Fruit fly (Drosophila melanogaster): ENCODE results near the gene jb.

DNA sequence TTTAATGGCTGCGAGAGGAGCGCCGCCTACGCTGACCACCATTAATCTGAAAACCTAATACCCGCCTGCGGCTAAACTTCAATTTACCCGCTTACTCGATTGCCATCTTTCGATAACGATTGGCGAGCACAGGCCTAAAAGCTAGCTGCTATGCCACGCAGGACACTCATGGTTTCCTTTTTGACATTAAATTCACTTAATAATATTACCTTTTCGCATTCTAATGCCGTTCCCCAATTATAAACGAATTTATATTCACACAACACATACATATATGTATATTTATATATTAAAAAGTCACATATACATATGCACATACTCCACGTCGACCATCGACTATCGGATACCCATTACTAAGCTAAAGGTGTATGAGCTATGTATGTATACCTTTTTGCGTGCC lies 973 bp downstream of the jb start:
- TF ChIP-seq CG8478 (optimal IDR thresholded peaks at IDR 0.05) (no peak), CTCF (optimal IDR thresholded peaks at IDR 0.05) (no peak)

Measured in S2 (cell line).